Worm (Caenorhabditis elegans): Measurements from ENCODE around the gene R10D12.1.

The R10D12.1 gene

ce11 chrV:13961927-13962419, 27.5 kb upstream of the R10D12.1 start, which contains the start of the genes algn-13 and R10D12.13 (continued):
- TF ChIP-seq F57C9.4 (tag; optimal IDR thresholded peaks at IDR 0.05), result no peak
- TF ChIP-seq egl-44 (GFP tag; IDR thresholded peaks at IDR 0.05), result no peak
- peak; percentile 69 for TF ChIP-seq lin-54 (GFP tag; optimal IDR thresholded peaks at IDR 0.05)
- TF ChIP-seq B0019.2 (GFP tag; conservative IDR thresholded peaks at IDR 0.05), result no peak
- TF ChIP-seq aptf-2 (GFP tag; conservative IDR thresholded peaks at IDR 0.05), result no peak
- TF ChIP-seq Y53G8AR.9 (GFP tag; conservative IDR thresholded peaks at IDR 0.05), result no peak
- TF ChIP-seq K11D2.4 (GFP tag; IDR thresholded peaks at IDR 0.05), result no peak
- TF ChIP-seq dpff-1 (tag; optimal IDR thresholded peaks at IDR 0.05), result no peak
- no peak for TF ChIP-seq aptf-3 (GFP tag; IDR thresholded peaks at IDR 0.05)
- TF ChIP-seq egl-18 (GFP tag; IDR thresholded peaks at IDR 0.05), result no peak
- TF ChIP-seq cebp-1 (GFP tag; IDR thresholded peaks at IDR 0.05), result no peak
- TF ChIP-seq cebp-1 (tag; optimal IDR thresholded peaks at IDR 0.05), result peak; percentile 65
- no peak for TF ChIP-seq nhr-27 (tag; optimal IDR thresholded peaks at IDR 0.05)
- TF ChIP-seq ceh-100 (GFP tag; IDR thresholded peaks at IDR 0.05), result peak; percentile 76
- TF ChIP-seq bed-2 (GFP tag; IDR thresholded peaks at IDR 0.05), result no peak
- TF ChIP-seq tbx-9 (tag; optimal IDR thresholded peaks at IDR 0.05; ENCODE audit: borderline replicate concordance), result no peak
- no peak for TF ChIP-seq let-607 (tag; optimal IDR thresholded peaks at IDR 0.05)
- TF ChIP-seq sptf-2 (GFP tag; optimal IDR thresholded peaks at IDR 0.05), result no peak
- no peak for TF ChIP-seq ceh-79 (tag; optimal IDR thresholded peaks at IDR 0.05)
- TF ChIP-seq ztf-26 (tag; optimal IDR thresholded peaks at IDR 0.05), result no peak
- TF ChIP-seq F23B12.7 (tag; optimal IDR thresholded peaks at IDR 0.05; ENCODE audit: insufficient read depth), result peak; percentile 31
- TF ChIP-seq F52B5.7 (tag; optimal IDR thresholded peaks at IDR 0.05), result no peak
- TF ChIP-seq dox-1 (GFP tag; IDR thresholded peaks at IDR 0.05), result peak; percentile 77
- no peak for TF ChIP-seq mes-4 (tag; optimal IDR thresholded peaks at IDR 0.05)
- peak; percentile 41 for TF ChIP-seq unc-130 (GFP tag; optimal IDR thresholded peaks at IDR 0.05)
- no peak for TF ChIP-seq K12H6.12 (tag; optimal IDR thresholded peaks at IDR 0.05)
- TF ChIP-seq zfh-2 (GFP tag; conservative IDR thresholded peaks at IDR 0.05), result no peak
- TF ChIP-seq gei-17 (GFP tag; optimal IDR thresholded peaks at IDR 0.05), result no peak
- TF ChIP-seq ceh-27 (GFP tag; optimal IDR thresholded peaks at IDR 0.05), result peak; percentile 16
- peak; percentile 44 for TF ChIP-seq rpc-1 (optimal IDR thresholded peaks at IDR 0.05)
- TF ChIP-seq rpc-1 (tag; optimal IDR thresholded peaks at IDR 0.05), result no peak
- peak; percentile 26; the same call in 1 of the 2 replicates for TF ChIP-seq Y95B8A.8 (GFP tag; IDR thresholded peaks at IDR 0.05)
- TF ChIP-seq B0336.3 (GFP tag; IDR thresholded peaks at IDR 0.05), result peak; percentile 68
- TF ChIP-seq B0261.1 (tag; optimal IDR thresholded peaks at IDR 0.05), result no peak
- no peak for TF ChIP-seq repo-1 (tag; optimal IDR thresholded peaks at IDR 0.05)
- no peak for TF ChIP-seq F55B11.4 (tag; optimal IDR thresholded peaks at IDR 0.05; ENCODE audit: borderline replicate concordance, insufficient read depth)
- TF ChIP-seq F49E8.2 (tag; optimal IDR thresholded peaks at IDR 0.05; ENCODE audit: insufficient read depth), result peak; percentile 57
- no peak for TF ChIP-seq mxl-1 (tag; optimal IDR thresholded peaks at IDR 0.05)
- TF ChIP-seq hrde-1 (tag; optimal IDR thresholded peaks at IDR 0.05; ENCODE audit: borderline replicate concordance), result peak; percentile 9
- 0 out of 2 replicates have a peak, but pooled peaks have one; percentile 22 for TF ChIP-seq lir-1 (GFP tag; conservative IDR thresholded peaks at IDR 0.05)
- peak; percentile 49; the same call in 1 of the 2 replicates for TF ChIP-seq C06A6.2 (GFP tag; conservative IDR thresholded peaks at IDR 0.05)
- no peak for TF ChIP-seq T26A5.8 (tag; optimal IDR thresholded peaks at IDR 0.05)
- TF ChIP-seq nhr-80 (tag; optimal IDR thresholded peaks at IDR 0.05), result peak; percentile 8
- TF ChIP-seq ekl-4 (GFP tag; IDR thresholded peaks at IDR 0.05), result peak; percentile 17; the same call in 1 of the 2 replicates
- TF ChIP-seq ztf-18 (tag; optimal IDR thresholded peaks at IDR 0.05), result peak; percentile 37
- TF ChIP-seq B0035.1 (tag; optimal IDR thresholded peaks at IDR 0.05), result no peak
- 0 out of 2 replicates have a peak, but pooled peaks have one; percentile 7 for TF ChIP-seq hmg-20 (GFP tag; IDR thresholded peaks at IDR 0.05)
- TF ChIP-seq ceh-91 (GFP tag; IDR thresholded peaks at IDR 0.05), result peak; percentile 67
- TF ChIP-seq nfya-1 (tag; optimal IDR thresholded peaks at IDR 0.05; ENCODE audit: borderline replicate concordance, insufficient read depth), result no peak
